Worm (Caenorhabditis elegans) whole organism, L3 larva: Measurements from ENCODE around the gene dos-3.

ENCODE experiments used
- R02D3.7 ChIP-seq: fragments of 150-350 bp; optimal IDR thresholded peaks from 2 replicates; lab custom pipeline; 2014; ENCODE audit warnings: missing biosample characterization, missing genetic modification characterization
- ZK546.5 ChIP-seq: sonication (generic microtip); optimal IDR thresholded peaks from 2 replicates; lab custom pipeline; 2017; ENCODE audit warnings: missing biosample characterization, missing genetic modification characterization
- aly-2 ChIP-seq: fragments of 150-350 bp; optimal IDR thresholded peaks from 2 replicates; lab custom pipeline; 2014; ENCODE audit warnings: missing biosample characterization, missing genetic modification characterization
- fos-1 ChIP-seq: fragments of 150-350 bp; optimal IDR thresholded peaks from 2 replicates; lab custom pipeline; 2014; ENCODE audit warnings: missing biosample characterization, missing genetic modification characterization
- nhr-12 ChIP-seq: fragments of 150-350 bp; optimal IDR thresholded peaks from 2 replicates; lab custom pipeline; 2014; ENCODE audit warnings: missing biosample characterization, missing genetic modification characterization
- unc-39 ChIP-seq: sonication (generic microtip); optimal IDR thresholded peaks from 4 replicates; lab custom pipeline; 2017; ENCODE audit warnings: missing biosample characterization, missing genetic modification characterization
- unc-62 ChIP-seq: fragments of 150-350 bp; sonication (generic microtip); optimal IDR thresholded peaks from 4 replicates; lab custom pipeline; 2014; ENCODE audit warnings: missing biosample characterization, missing genetic modification reagents, missing genetic modification characterization
- ztf-11 ChIP-seq: fragments of 150-350 bp; optimal IDR thresholded peaks from 2 replicates; lab custom pipeline; 2014; ENCODE audit warnings: missing biosample characterization, missing genetic modification characterization

DNA sequence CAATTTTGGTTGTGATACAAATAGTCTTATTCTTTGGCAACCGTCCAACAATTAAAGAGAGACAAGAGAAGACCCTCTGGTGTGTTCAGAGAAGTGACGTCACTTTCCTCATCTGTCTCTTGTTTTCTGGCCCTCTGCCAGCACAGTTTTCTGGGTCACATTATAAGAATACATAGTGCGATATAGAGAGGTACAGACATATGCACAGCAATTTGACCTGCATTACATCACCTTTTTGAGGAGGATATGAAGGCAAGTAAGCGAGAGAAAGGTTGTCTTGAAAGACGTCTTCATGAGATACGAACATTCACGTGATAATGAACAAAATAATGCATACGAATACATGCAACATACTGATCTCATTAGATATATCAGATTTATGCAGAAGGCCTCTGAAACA lies 31.2 kb upstream of the dos-3 start:
- TF ChIP-seq ZK546.5 (tag; lab: Kevin White, UChicago) = no peak
- no peak for TF ChIP-seq fos-1 (tag; lab: Kevin White, UChicago)
- TF ChIP-seq R02D3.7 (tag; lab: Kevin White, UChicago) = no peak
- no peak for TF ChIP-seq nhr-12
- no peak for TF ChIP-seq unc-39 (tag; lab: Kevin White, UChicago)
- no peak for TF ChIP-seq aly-2 (tag; lab: Kevin White, UChicago)
- TF ChIP-seq ztf-11 (tag; lab: Kevin White, UChicago) = no peak
- no peak for TF ChIP-seq unc-62
